Fruit fly (Drosophila melanogaster): Measurements from ENCODE around the gene rho-5.

Gene rho-5

DNA sequence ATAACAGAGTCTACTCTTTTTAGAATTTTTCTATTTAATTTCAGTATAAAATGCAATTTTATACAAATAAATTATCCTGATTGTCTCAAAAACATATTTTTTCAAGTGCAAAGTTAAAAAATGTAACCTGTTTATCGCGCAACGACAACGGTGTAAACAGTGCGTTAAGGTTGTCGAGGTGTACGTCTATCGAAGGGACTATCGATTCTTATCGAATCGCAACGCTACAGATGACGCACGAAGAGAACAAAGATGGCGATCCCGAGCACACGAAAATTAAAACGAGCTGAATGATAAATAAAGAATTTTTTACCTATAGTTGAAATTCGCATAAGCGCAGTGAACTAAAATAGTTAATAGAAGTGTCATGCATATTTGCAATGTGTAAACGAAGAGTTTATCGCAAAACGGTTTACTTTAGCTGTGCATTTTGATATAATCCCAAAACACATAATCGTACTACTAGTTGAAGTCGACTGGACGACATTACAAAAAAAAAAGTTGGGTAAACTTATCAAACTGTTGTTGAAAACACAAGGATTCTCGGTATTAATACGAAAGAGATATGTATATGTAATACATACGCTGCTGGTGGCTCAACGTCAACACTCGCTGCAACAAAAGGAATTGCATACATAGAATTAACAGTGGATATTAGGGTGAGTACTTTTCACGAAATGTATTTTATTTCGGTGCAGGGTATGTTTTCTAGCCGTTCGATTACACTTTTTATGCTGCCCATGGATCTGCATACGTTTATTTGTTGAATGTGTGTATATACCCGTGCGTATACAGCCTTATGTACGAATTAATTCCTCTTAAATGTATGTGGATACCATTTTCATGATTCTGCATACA, 14.4 kb upstream of the rho-5 start, which contains the start of gene da:
Gene da, plus strand, starts transcription at position 237 of the 858 bp plus-strand sequence.
- TF ChIP-seq noc (tag; optimal IDR thresholded peaks at IDR 0.05) = peak; percentile 31

DNA sequence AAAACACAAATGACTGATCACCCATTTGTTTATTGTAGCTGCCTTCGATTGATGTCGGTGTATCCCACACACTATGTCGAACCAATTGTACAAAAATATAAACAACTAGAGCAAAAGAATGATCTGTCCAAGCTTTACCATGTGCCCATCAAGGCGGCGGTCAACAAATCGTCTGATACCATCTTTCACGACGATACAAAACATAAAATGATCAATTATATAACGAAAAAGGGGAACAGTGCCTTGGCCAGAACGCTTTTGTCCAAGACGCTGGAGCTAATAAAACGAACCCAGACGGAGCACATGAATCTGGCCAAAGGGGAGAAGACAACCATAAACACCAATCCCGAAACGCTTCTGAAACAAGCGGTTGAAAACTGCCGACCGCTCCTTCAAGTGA, 13.1 kb upstream of the rho-5 start:
- TF ChIP-seq noc (tag; optimal IDR thresholded peaks at IDR 0.05) = no peak

DNA sequence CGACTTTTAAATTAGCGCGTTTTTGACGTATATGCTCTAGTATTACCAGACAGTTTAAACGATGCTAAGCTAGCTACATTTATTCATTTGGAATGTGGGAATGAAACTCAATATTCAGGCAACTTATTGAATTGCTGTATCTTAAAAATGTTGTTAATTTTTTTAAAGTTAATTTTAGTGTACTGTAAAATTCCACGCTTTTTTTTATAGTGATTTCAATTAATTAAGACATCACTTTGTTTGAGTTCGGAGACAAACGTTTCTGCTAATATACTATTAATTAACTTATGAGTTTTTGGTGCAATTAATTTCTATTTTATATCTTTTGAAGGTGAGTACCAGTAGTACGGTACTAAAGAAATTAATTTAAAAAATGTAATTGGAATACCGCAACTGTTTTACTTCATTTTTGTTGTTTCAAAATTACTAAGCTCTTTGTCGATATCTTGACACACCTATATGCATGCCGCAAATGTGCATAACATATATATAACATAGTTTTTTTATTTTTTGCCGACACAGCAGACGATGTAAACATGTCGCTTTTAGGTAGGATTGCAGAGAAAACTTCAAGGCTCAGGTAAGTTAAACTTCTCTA, 12.6 kb upstream of the rho-5 start, which contains the start of the genes Cdk1 and mRpS7:
Gene Cdk1, minus strand, starts transcription at position 55 of the 598 bp plus-strand sequence.
Gene mRpS7, plus strand, starts transcription at position 455 of the 598 bp plus-strand sequence.
- TF ChIP-seq noc (tag; optimal IDR thresholded peaks at IDR 0.05) = peak; percentile 53

DNA sequence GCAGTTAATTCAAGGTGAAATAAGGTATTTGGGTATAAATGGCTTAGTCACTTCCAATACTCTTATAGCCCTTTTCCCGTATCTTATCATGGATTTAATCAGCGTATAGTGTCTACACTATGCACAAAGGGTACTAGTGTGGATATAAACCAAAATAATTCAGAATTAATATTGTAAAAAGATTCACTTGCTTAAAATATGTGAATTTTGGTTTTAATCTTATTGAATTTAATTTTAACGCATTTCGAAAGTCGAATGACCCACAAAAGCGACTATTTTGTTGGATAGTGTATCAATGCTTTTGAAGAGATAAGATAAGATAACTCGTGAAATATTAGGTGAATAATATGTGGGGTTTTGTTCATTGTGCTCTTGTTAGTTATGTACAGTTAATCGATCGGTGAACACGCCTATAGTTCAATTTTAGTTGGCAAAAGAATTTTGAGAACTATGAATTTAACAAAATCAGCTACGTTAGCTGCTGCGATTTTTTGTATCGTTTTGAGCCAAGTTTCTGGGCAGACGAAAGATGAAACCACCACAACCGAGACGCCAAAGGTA, 8.3 kb upstream of the rho-5 start, which contains the start of gene CG5096:
Gene CG5096, plus strand, starts transcription at position 374 of the 561 bp plus-strand sequence.
- peak; percentile 97 for TF ChIP-seq noc (tag; optimal IDR thresholded peaks at IDR 0.05)

DNA sequence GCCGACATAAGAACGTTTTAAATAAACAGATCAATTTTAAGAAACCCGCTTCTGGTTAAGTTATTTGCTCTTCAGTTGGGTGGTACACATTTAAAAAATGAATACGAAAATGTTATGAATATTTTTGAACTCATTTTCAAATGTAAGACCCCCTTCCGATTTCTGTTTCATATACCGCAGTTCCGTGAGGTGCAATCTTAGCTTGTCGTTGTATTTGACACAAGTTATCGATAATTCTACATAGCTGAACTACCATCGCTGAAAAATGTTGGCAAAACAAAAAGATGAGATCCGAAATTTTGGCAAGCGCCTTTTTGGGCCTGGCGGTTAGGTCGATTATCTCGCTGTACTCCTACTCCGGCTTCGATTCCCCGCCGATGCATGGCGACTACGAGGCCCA, 6.2 kb upstream of the rho-5 start, which contains the start of gene gny:
Gene gny, plus strand, starts transcription at position 239 of the 400 bp plus-strand sequence.
- TF ChIP-seq noc (tag; optimal IDR thresholded peaks at IDR 0.05) = no peak

DNA sequence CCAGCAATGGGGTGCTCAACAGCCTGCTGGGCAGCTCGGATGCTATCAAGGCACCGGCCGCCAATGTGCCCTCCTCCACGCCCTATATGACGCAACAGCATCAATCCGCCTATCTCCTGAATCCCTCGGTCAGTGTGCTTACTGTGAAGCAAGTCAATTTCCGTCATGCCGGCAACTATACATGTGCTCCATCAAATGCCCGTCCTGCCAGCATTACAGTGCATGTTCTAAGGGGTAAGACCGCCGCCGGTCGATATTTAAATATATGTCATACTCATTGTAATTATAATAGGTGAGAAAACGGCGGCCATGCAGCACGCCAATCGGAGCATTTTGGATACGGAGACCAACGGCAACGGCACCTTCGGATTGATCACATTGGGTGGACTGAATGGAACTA, 4.9 kb upstream of the rho-5 start:
- TF ChIP-seq noc (tag; optimal IDR thresholded peaks at IDR 0.05) = no peak

DNA sequence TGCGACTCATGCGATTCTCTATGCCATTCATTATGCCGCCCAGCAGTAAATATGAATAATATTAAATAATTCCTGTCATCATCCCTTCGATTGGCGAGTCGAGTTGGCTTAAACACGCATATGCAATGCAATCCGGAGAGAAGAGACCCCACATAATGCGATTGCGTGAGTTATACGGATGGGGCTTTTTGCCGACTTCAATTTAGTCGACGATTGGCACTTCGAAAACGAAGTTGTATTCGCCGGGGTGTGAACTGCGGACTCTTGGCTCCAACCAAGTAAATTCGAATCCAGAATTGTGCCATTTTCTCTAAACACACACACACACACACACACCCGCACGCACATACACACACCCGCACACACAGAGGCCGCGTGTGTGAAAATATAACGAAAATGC, 2.6 kb upstream of the rho-5 start:
- TF ChIP-seq noc (tag; optimal IDR thresholded peaks at IDR 0.05) = no peak

DNA sequence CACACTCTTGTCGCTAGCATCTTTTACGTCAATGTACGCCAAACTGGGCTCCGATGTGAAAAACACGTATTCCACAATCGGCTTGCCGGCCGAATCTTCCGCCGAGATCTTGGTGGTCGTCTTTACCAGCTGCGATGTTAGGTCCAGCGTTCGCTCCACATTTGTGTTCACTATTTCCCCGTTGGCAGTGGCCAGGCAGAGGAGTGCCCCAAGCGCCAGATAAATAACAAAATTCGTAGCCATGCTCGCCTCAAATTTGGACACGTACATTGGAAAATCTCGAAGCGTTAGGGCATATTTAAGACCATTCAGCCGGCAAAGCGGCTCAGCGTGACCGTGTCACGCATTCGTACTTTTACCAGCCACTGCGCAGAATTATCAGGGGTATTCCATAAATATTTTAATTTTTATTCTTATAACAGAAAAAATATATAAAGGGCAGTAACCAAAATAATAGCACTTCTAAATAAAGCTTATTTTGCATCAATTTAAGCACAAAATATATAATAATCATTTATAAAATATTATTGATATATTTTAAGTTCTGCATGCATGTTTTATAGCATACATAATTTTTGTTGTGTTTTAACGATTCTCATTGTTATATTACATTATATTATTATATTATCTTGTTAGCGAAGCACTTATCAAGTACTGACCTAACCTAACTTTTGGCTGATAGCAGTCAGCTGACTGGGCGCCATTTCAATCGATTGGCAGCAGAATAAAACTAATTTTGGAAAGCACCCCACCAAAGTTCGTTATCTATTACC, 1.9 kb upstream of the rho-5 start, which contains the start of the genes CG33303 and dpr19:
Gene CG33303, minus strand, starts transcription at position 294 of the 773 bp plus-strand sequence.
Gene dpr19, plus strand, starts transcription at position 705 of the 773 bp plus-strand sequence.
- TF ChIP-seq noc (tag; optimal IDR thresholded peaks at IDR 0.05) = peak; percentile 11

DNA sequence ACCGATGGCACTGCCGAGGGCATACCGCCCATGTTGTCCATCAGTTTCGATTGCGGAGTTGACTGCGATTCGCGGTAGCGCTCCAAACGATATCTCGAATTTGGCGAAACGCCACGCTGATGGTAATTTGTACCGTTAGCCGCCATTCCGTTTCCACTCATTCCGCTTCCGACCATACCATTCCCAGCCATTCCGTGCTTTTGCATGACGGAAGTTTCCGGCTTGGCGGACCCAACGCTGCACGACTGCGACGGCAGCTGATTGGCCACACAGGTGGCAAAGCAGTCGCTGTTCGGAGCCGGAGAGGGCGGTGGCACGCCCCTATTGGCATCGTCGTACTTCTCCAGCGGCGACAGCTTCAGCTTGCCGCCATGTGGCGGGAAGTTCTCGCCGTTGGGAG, 1.4 kb downstream of the rho-5 start:
- TF ChIP-seq noc (tag; optimal IDR thresholded peaks at IDR 0.05) = no peak

DNA sequence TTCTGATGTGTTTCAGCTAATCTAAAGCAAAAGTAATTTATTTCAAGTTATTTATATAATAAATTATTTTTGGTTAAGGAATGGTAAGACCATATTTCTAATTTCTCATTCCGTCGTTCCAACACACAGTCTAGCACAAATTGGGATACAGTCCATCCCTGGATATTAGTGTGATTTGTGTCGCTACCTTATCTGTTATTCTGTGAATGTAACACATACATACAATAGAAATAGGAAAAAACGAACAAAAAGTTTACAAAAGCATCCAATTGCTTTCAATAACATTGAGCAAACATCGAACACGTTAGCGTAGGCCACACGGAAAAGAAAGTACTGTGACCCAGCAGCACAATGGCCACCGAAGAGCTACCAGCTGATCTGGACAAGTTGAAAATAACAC, 7.2 kb downstream of the rho-5 start, which contains the start of gene CG5056:
Gene CG5056, plus strand, starts transcription at position 168 of the 400 bp plus-strand sequence.
- TF ChIP-seq noc (tag; optimal IDR thresholded peaks at IDR 0.05) = no peak

DNA sequence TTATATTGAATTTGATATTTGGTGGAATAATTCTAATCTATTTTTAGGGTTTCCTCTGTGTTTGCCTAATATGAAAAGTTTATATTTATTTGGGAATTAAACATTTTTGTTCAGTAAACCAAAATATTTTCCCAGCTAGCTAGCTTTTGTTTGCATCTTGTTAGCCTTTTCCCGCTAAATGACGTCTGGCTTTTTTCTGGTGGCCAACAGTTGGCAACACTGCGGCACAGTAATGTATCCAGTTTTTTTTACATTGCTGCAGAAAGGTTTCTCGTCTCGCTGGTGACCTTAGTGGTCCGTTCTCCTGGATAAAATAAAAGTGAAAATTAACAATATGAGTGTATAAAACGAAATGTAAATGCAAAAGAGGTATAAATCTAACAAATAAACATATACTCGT, 9.5 kb downstream of the rho-5 start, which contains the start of gene lft:
Gene lft, plus strand, starts transcription at position 243 of the 400 bp plus-strand sequence.
- no peak for TF ChIP-seq noc (tag; optimal IDR thresholded peaks at IDR 0.05)

DNA sequence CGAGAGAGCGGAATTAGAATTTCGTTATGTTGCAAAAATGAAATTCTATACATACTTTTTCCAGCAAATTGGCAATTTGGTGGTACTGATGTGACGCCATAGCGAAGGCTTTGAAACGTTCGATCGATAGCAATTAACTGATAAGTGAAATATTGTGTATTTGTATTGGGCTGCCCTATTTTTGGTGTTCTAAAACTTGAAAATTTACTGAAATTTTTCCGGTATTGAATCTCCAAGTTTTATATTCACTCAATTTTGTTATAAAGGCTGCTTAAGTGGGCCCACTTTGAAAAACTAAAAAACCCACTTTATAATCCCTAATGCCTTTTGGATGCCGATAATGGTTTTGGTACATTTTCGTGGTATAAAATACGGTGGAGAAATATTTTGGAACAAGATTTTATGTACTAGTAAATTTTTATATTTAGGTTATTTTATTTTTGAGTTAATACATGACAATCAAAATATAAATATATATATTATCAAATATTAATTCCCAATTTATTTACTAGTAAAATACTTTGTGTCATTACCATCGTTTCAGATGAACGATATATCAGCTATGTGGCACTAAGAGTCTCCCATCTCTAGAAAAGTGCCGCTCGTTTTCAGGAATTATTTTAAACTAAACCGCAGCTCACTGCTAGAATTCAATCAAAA, 11.2 kb downstream of the rho-5 start, which contains the start of the genes Cand1 and pim:
Gene Cand1, minus strand, starts transcription at position 300 of the 660 bp plus-strand sequence.
Gene pim, plus strand, starts transcription at position 582 of the 660 bp plus-strand sequence.
- TF ChIP-seq noc (tag; optimal IDR thresholded peaks at IDR 0.05) = no peak

DNA sequence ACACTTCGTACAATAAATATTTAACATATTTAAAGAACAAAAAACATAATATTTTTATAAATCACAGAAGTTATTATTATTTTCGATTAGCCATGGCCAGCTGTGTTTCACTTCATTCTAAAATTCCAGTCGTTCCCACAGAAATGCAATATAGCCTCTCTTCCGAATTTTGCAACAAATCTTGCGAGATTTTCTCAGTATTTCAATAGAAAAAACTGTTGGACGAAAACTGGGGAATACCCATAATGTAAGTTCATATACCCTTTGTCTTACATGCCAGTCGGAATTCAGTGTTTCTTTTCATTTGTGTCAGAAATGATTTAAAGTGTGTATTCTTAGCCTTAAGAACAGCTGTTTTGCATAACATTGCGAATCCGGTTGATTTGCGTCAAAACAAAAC, 17.2 kb downstream of the rho-5 start, which contains the start of the genes CtsL4 and ClpP:
Gene CtsL4, minus strand, starts transcription at position 90 of the 400 bp plus-strand sequence.
Gene ClpP, plus strand, starts transcription at position 288 of the 400 bp plus-strand sequence.
- TF ChIP-seq noc (tag; optimal IDR thresholded peaks at IDR 0.05) = no peak

DNA sequence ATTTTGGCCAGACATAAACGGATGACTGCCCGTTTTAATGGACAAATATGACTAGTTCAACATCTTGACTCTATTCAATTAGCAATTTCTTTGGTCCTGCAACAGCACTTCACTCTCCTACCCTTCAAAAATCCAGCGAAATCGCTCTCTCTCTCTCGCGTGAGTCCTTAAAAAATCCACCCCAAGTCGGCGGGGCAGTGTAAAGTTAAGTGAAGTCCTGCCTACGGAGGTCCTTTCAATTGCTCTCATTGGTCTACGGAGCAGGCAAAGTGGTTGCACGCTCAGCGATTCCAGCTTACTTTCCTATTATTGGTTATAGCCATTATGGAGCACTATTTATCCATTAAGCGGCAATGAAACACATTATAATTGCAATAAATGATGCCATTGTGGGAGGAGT, 19.8 kb downstream of the rho-5 start, which contains the start of gene CG34367:
Gene CG34367, minus strand, starts transcription at position 35 of the 400 bp plus-strand sequence.
- no peak for TF ChIP-seq noc (tag; optimal IDR thresholded peaks at IDR 0.05)

Data from whole organism, larva.